Worm (Caenorhabditis elegans) whole organism, young adult: Measurements from ENCODE around the gene wrt-5.

Experiments used
- B0261.1 ChIP-seq: sonication (generic microtip); optimal IDR thresholded peaks from 2 replicates; lab custom pipeline; 2016; ENCODE audit warnings: mild to moderate bottlenecking, missing genetic modification characterization, moderate library complexity, missing compliant biosample characterization
- ZK185.1 ChIP-seq: sonication (generic microtip); optimal IDR thresholded peaks from 2 replicates; lab custom pipeline; 2016; ENCODE audit warnings: mild to moderate bottlenecking, missing genetic modification characterization, missing compliant biosample characterization; ENCODE audit not compliant: poor library complexity, severe bottlenecking
- cebp-2 ChIP-seq: fragments of 200-800 bp; sonication (Bioruptor generic); IDR thresholded peaks from 2 replicates; pipeline ENCODE4 v1.3.6; 2022; ENCODE audit warnings: missing genetic modification characterization, missing compliant biosample characterization
- ceh-79 ChIP-seq: sonication (generic microtip); optimal IDR thresholded peaks from 2 replicates; lab custom pipeline; 2017; ENCODE audit warnings: mild to moderate bottlenecking, missing genetic modification characterization, missing compliant biosample characterization
- hlh-12 ChIP-seq: sonication (generic microtip); optimal IDR thresholded peaks from 2 replicates; lab custom pipeline; 2016; ENCODE audit warnings: missing genetic modification characterization, missing compliant biosample characterization
- madf-3 ChIP-seq: fragments of 200-800 bp; sonication (Bioruptor generic); IDR thresholded peaks from 2 replicates; pipeline ENCODE4 v1.3.6; 2022; ENCODE audit warnings: missing genetic modification reagents, missing genetic modification characterization, missing compliant biosample characterization
- nhr-179 ChIP-seq: sonication (generic microtip); optimal IDR thresholded peaks from 2 replicates; lab custom pipeline; 2016; ENCODE audit warnings: mild to moderate bottlenecking, missing genetic modification characterization, missing compliant biosample characterization
- pha-4 ChIP-seq: fragments of 150-350 bp; sonication (generic microtip); optimal IDR thresholded peaks from 2 replicates; lab custom pipeline; 2014; ENCODE audit warnings: missing biosample characterization, missing genetic modification reagents, missing genetic modification characterization
- unc-62 ChIP-seq: fragments of 150-350 bp; optimal IDR thresholded peaks from 2 replicates; lab custom pipeline; 2014; ENCODE audit warnings: missing biosample characterization, missing genetic modification reagents, missing genetic modification characterization

DNA sequence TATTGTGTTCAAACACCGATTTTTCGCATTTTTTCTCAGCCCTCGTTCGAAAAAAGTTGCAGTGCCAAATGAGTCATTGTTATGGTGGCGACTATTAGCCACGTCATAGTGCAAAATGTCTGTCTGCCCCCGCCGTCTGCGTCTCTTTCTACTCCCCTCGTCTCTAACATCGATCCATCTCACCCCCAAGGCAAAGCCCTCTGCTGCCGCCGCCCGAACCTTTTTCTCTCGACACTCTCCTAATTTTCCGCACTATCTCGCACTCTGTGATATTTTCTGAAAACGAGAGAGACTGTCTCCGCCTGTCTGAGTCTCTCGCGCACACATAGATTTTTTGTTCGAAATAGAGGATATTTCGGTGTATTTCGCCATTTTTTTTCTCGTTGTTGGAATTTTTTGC lies 41.6 kb upstream of the wrt-5 start:
- TF ChIP-seq B0261.1 (tag; lab: Kevin White, UChicago) (no peak), ZK185.1 (tag; lab: Kevin White, UChicago) (peak; percentile 65), hlh-12 (no peak), cebp-2 (GFP tag; lab: Robert Waterston, UW) (no peak), pha-4 (tag; lab: Kevin White, UChicago) (no peak), madf-3 (GFP tag; lab: Robert Waterston, UW) (no peak), ceh-79 (tag; lab: Kevin White, UChicago) (no peak), nhr-179 (tag; lab: Kevin White, UChicago) (no peak), unc-62 (GFP tag; lab: Kevin White, UChicago) (no peak)
